Worm (Caenorhabditis elegans): ENCODE results near the gene oac-51.

DNA sequence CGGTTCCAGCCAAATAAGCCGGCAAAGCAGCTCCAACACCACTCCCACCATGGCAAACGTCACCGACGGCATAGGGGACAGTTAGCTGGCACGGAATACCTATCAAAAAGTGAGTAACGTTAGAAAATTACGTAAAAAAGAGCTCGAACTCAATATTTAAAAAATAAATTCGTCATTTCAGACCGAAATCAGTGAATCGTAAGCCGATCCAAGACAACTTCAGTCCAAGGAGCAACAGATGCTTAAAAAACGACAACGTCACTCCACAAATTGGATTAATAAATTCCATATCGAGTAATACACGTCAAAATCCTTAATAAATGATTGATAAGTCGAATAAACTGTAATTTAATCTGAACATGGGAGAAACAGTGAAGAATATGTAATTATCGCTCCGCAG, 30.3 kb upstream of the oac-51 start:
- no peak for TF ChIP-seq ama-1 (optimal IDR thresholded peaks at IDR 0.05)
- TF ChIP-seq tbx-37 (GFP tag; conservative IDR thresholded peaks at IDR 0.05) = no peak
- no peak for TF ChIP-seq tbx-11 (GFP tag; IDR thresholded peaks at IDR 0.05)
- TF ChIP-seq hmbx-1 (tag; optimal IDR thresholded peaks at IDR 0.05) = no peak
- TF ChIP-seq flt-1 (GFP tag; IDR thresholded peaks at IDR 0.05) = no peak
- TF ChIP-seq B0310.2 (tag; optimal IDR thresholded peaks at IDR 0.05) = no peak
- no peak for TF ChIP-seq scrt-1 (GFP tag; IDR thresholded peaks at IDR 0.05)
- TF ChIP-seq aly-1 (tag; optimal IDR thresholded peaks at IDR 0.05) = no peak
- TF ChIP-seq hnd-1 (tag; optimal IDR thresholded peaks at IDR 0.05) = no peak
- TF ChIP-seq F13C5.2 (tag; optimal IDR thresholded peaks at IDR 0.05) = no peak
- TF ChIP-seq ceh-36 (tag; optimal IDR thresholded peaks at IDR 0.05) = no peak
- TF ChIP-seq tra-4 (tag; optimal IDR thresholded peaks at IDR 0.05) = no peak
- no peak for TF ChIP-seq hmg-4 (GFP tag; optimal IDR thresholded peaks at IDR 0.05)
- no peak for TF ChIP-seq sea-1 (GFP tag; conservative IDR thresholded peaks at IDR 0.05)
